Fruit fly (Drosophila melanogaster) whole organism, embryonic: Measurements from ENCODE around the gene CG3604.

Experiments
- Atf-2 ChIP-seq: fragments of 200-800 bp; sonication (Bioruptor generic); optimal IDR thresholded peaks from 2 replicates; lab custom pipeline; 2016; ENCODE audit warnings: missing biosample characterization, missing genetic modification characterization
- CG10321 ChIP-seq: fragments of 200-800 bp; sonication (Bioruptor generic); IDR thresholded peaks from 2 replicates; pipeline ENCODE4 v1.3.6; 2022; ENCODE audit warnings: missing biosample characterization, missing genetic modification characterization
- CG11695 ChIP-seq: fragments of 200-800 bp; sonication (Bioruptor generic); IDR thresholded peaks from 3 replicates; pipeline ENCODE4 v1.3.6; 2022; ENCODE audit warnings: missing biosample characterization, missing genetic modification characterization
- CG12071 ChIP-seq: fragments of 200-800 bp; sonication (Bioruptor generic); optimal IDR thresholded peaks from 3 replicates; lab custom pipeline; 2018; ENCODE audit warnings: missing biosample characterization, mild to moderate bottlenecking, missing genetic modification characterization
- CG14050 ChIP-seq: fragments of 200-800 bp; sonication (Bioruptor generic); IDR thresholded peaks from 3 replicates; pipeline ENCODE4 v1.3.6; 2022; ENCODE audit warnings: missing biosample characterization, missing genetic modification characterization
- CG14667 ChIP-seq: fragments of 200-800 bp; sonication (Bioruptor generic); IDR thresholded peaks from 2 replicates; pipeline ENCODE4 v1.3.6; 2022; ENCODE audit warnings: missing biosample characterization, missing genetic modification characterization
- CG1832 ChIP-seq: fragments of 200-800 bp; sonication (Bioruptor generic); optimal IDR thresholded peaks from 2 replicates; lab custom pipeline; 2017; ENCODE audit warnings: missing biosample characterization, mild to moderate bottlenecking, missing genetic modification characterization, inconsistent platforms
- CG18476 ChIP-seq: fragments of 200-800 bp; sonication (Bioruptor generic); optimal IDR thresholded peaks from 2 replicates; lab custom pipeline; 2016; ENCODE audit warnings: missing biosample characterization, mild to moderate bottlenecking, missing genetic modification characterization
- CG3995 ChIP-seq: fragments of 200-800 bp; sonication (Bioruptor generic); optimal IDR thresholded peaks from 3 replicates; lab custom pipeline; 2016; ENCODE audit warnings: missing biosample characterization, missing genetic modification characterization
- CG4707 ChIP-seq: fragments of 200-800 bp; sonication (Bioruptor generic); optimal IDR thresholded peaks from 2 replicates; lab custom pipeline; 2018; ENCODE audit warnings: missing biosample characterization, mild to moderate bottlenecking, missing genetic modification characterization, moderate library complexity
- CG7372 ChIP-seq: fragments of 200-800 bp; sonication (Bioruptor generic); IDR thresholded peaks from 2 replicates; pipeline ENCODE4 v1.3.6; 2022; ENCODE audit warnings: missing biosample characterization, missing genetic modification characterization
- CG7987 ChIP-seq: fragments of 200-800 bp; sonication (Bioruptor generic); optimal IDR thresholded peaks from 2 replicates; lab custom pipeline; 2018; ENCODE audit warnings: missing biosample characterization, mild to moderate bottlenecking, missing genetic modification characterization, moderate library complexity
- CG8281 ChIP-seq: fragments of 200-800 bp; sonication (Bioruptor generic); optimal IDR thresholded peaks from 2 replicates; lab custom pipeline; 2018; ENCODE audit warnings: missing biosample characterization, mild to moderate bottlenecking, missing genetic modification characterization, moderate library complexity
- CG8478 ChIP-seq: fragments of >200 bp; optimal IDR thresholded peaks from 2 replicates; lab custom pipeline; 2018
- CkIIα-i1 ChIP-seq: fragments of 200-800 bp; sonication (Bioruptor generic); IDR thresholded peaks from 2 replicates; pipeline ENCODE4 v1.3.6; 2022; ENCODE audit warnings: missing biosample characterization, missing genetic modification characterization
- Deaf1 ChIP-seq: fragments of 200-800 bp; optimal IDR thresholded peaks from 3 replicates; lab custom pipeline; 2019; ENCODE audit warnings: missing biosample characterization, mild to moderate bottlenecking, missing genetic modification characterization, moderate library complexity
- E2f1 ChIP-seq: fragments of 200-800 bp; sonication (Bioruptor generic); IDR thresholded peaks from 2 replicates; pipeline ENCODE4 v1.3.6; 2022; ENCODE audit warnings: missing biosample characterization, missing genetic modification characterization
- GATAe ChIP-seq: fragments of 200-800 bp; sonication (Bioruptor generic); conservative IDR thresholded peaks from 2 replicates; pipeline ENCODE4 v1.3.6; 2022; ENCODE audit warnings: missing biosample characterization, missing genetic modification characterization
- HmgD ChIP-seq: fragments of 200-800 bp; sonication (Bioruptor generic); optimal IDR thresholded peaks from 3 replicates; lab custom pipeline; 2016; ENCODE audit warnings: missing biosample characterization, missing genetic modification characterization
- Hr51 ChIP-seq, 2 experiments: fragments of 200-800 bp; sonication (Bioruptor generic); optimal IDR thresholded peaks; 2 replicates in 1 of 2; 3 replicates in 1 of 2; lab custom pipeline; 2016 to 2018; ENCODE audit warnings: missing biosample characterization in 2 of 2, missing genetic modification characterization in 2 of 2, mild to moderate bottlenecking in 1 of 2, moderate library complexity in 1 of 2
- Mrtf ChIP-seq: fragments of 200-800 bp; sonication (Bioruptor generic); IDR thresholded peaks from 3 replicates; pipeline ENCODE4 v1.3.6; 2022; ENCODE audit warnings: missing biosample characterization, missing genetic modification characterization
- Nf-YB ChIP-seq: fragments of 200-800 bp; sonication (Bioruptor generic); optimal IDR thresholded peaks from 3 replicates; lab custom pipeline; 2019; ENCODE audit warnings: missing biosample characterization, mild to moderate bottlenecking, missing genetic modification characterization, moderate library complexity
- Nf-YC ChIP-seq: fragments of 200-800 bp; optimal IDR thresholded peaks from 3 replicates; lab custom pipeline; 2019; ENCODE audit warnings: missing biosample characterization, mild to moderate bottlenecking, missing genetic modification characterization, moderate library complexity
- NfI ChIP-seq: fragments of 200-800 bp; sonication (Bioruptor generic); optimal IDR thresholded peaks from 3 replicates; lab custom pipeline; 2018; ENCODE audit warnings: missing biosample characterization, mild to moderate bottlenecking, missing genetic modification characterization, moderate library complexity
- Rfx ChIP-seq: fragments of 200-800 bp; sonication (Bioruptor generic); IDR thresholded peaks from 2 replicates; pipeline ENCODE4 v1.3.6; 2022; ENCODE audit warnings: missing biosample characterization, missing genetic modification characterization
- Stat92E ChIP-seq, 3 experiments: fragments of >200 bp in 2 of 3; fragments of 200-800 bp in 1 of 3; sonication (Bioruptor generic) in 1 of 3; optimal IDR thresholded peaks; 2 replicates each; lab custom pipeline; 2017 to 2019; ENCODE audit warnings: missing biosample characterization in 3 of 3, missing genetic modification characterization in 3 of 3, mild to moderate bottlenecking in 1 of 3, moderate library complexity in 1 of 3
- Trl ChIP-seq, 3 experiments: fragments of >200 bp in 2 of 3; fragments of 200-800 bp in 1 of 3; sonication (Bioruptor generic) in 1 of 3; optimal IDR thresholded peaks; 2 replicates in 1 of 3; 3 replicates in 2 of 3; lab custom pipeline; 2016 to 2017; ENCODE audit warnings: missing biosample characterization in 1 of 3, missing genetic modification characterization in 1 of 3
- crc ChIP-seq: fragments of 200-800 bp; sonication (Bioruptor generic); optimal IDR thresholded peaks from 2 replicates; lab custom pipeline; 2016; ENCODE audit warnings: missing biosample characterization, missing genetic modification characterization
- crol ChIP-seq: fragments of 200-800 bp; sonication (Bioruptor generic); IDR thresholded peaks from 2 replicates; pipeline ENCODE4 v1.3.6; 2022; ENCODE audit warnings: missing biosample characterization, missing genetic modification characterization
- dysf ChIP-seq: fragments of 200-800 bp; sonication (Bioruptor generic); IDR thresholded peaks from 3 replicates; pipeline ENCODE4 v1.3.6; 2022; ENCODE audit warnings: missing biosample characterization, missing genetic modification characterization
- ewg ChIP-seq: fragments of 200-800 bp; sonication (Bioruptor generic); optimal IDR thresholded peaks from 3 replicates; lab custom pipeline; 2017; ENCODE audit warnings: mild to moderate bottlenecking, missing biosample characterization, missing genetic modification reagents, missing genetic modification characterization
- exex ChIP-seq: fragments of 200-800 bp; sonication (Bioruptor generic); optimal IDR thresholded peaks from 4 replicates; lab custom pipeline; 2018; ENCODE audit warnings: missing biosample characterization, mild to moderate bottlenecking, missing genetic modification characterization, moderate library complexity
- gfzf ChIP-seq: fragments of 200-800 bp; sonication (Bioruptor generic); optimal IDR thresholded peaks from 2 replicates; lab custom pipeline; 2016; ENCODE audit warnings: missing biosample characterization, mild to moderate bottlenecking, missing genetic modification characterization, moderate library complexity
- her ChIP-seq: fragments of 200-800 bp; sonication (Bioruptor generic); optimal IDR thresholded peaks from 2 replicates; lab custom pipeline; 2016; ENCODE audit warnings: missing biosample characterization, missing genetic modification characterization
- mam ChIP-seq: fragments of 200-800 bp; sonication (Bioruptor generic); optimal IDR thresholded peaks from 3 replicates; lab custom pipeline; 2016; ENCODE audit warnings: missing biosample characterization, missing genetic modification characterization
- nerfin-2 ChIP-seq: fragments of 200-800 bp; sonication (Bioruptor generic); IDR thresholded peaks from 2 replicates; pipeline ENCODE4 v1.3.6; 2022; ENCODE audit warnings: missing biosample characterization, missing genetic modification characterization; ENCODE audit not compliant: partially characterized antibody
- org-1 ChIP-seq: fragments of 200-800 bp; sonication (Bioruptor generic); optimal IDR thresholded peaks from 2 replicates; lab custom pipeline; 2017; ENCODE audit warnings: missing biosample characterization, missing genetic modification characterization
- p53 ChIP-seq: fragments of 200-800 bp; sonication (Bioruptor generic); optimal IDR thresholded peaks from 2 replicates; lab custom pipeline; 2016; ENCODE audit warnings: missing biosample characterization, missing genetic modification characterization
- pros ChIP-seq: fragments of 200-800 bp; sonication (Bioruptor generic); optimal IDR thresholded peaks from 3 replicates; lab custom pipeline; 2019; ENCODE audit warnings: missing biosample characterization, mild to moderate bottlenecking, missing genetic modification characterization, moderate library complexity
- sc ChIP-seq, 3 experiments: fragments of >200 bp in 2 of 3; fragments of 200-800 bp in 1 of 3; sonication (Bioruptor generic) in 1 of 3; optimal IDR thresholded peaks; 2 replicates in 2 of 3; 3 replicates in 1 of 3; lab custom pipeline; 2017; ENCODE audit warnings: mild to moderate bottlenecking in 1 of 3, missing biosample characterization in 1 of 3, missing genetic modification characterization in 1 of 3, missing genetic modification reagents in 1 of 3
- scrt ChIP-seq: fragments of 200-800 bp; sonication (Bioruptor generic); optimal IDR thresholded peaks from 2 replicates; lab custom pipeline; 2018; ENCODE audit warnings: missing biosample characterization, mild to moderate bottlenecking, missing genetic modification characterization, moderate library complexity
- seq ChIP-seq: fragments of 200-800 bp; sonication (Bioruptor generic); IDR thresholded peaks from 2 replicates; pipeline ENCODE4 v1.3.6; 2022; ENCODE audit warnings: missing biosample characterization, missing genetic modification characterization
- tap ChIP-seq: fragments of 200-800 bp; optimal IDR thresholded peaks from 3 replicates; lab custom pipeline; 2019; ENCODE audit warnings: missing biosample characterization, mild to moderate bottlenecking, missing genetic modification characterization, moderate library complexity
- trem ChIP-seq: fragments of 200-800 bp; optimal IDR thresholded peaks from 3 replicates; lab custom pipeline; 2019; ENCODE audit warnings: missing biosample characterization, mild to moderate bottlenecking, missing genetic modification characterization, moderate library complexity
- vvl ChIP-seq: fragments of 200-800 bp; sonication (Bioruptor generic); IDR thresholded peaks from 2 replicates; pipeline ENCODE4 v1.3.6; 2022; ENCODE audit warnings: missing biosample characterization, missing genetic modification characterization
- wdn ChIP-seq: fragments of 200-800 bp; sonication (Bioruptor generic); IDR thresholded peaks from 2 replicates; pipeline ENCODE4 v1.3.6; 2022; ENCODE audit warnings: missing biosample characterization, missing genetic modification characterization
- yki ChIP-seq: fragments of >200 bp; optimal IDR thresholded peaks from 3 replicates; lab custom pipeline; 2018
- zen2 ChIP-seq: fragments of 200-800 bp; sonication (Bioruptor generic); IDR thresholded peaks from 3 replicates; pipeline ENCODE4 v1.3.6; 2022; ENCODE audit warnings: missing biosample characterization, missing genetic modification characterization; ENCODE audit not compliant: partially characterized antibody

CG3604 gene

dm6 chr2L:3682489-3682888 lies 15.2 kb downstream of the CG3604 start:
- TF ChIP-seq vvl (GFP tag; lab: Robert Waterston, UW) (peak; percentile 29; the same call in 1 of the 2 replicates), HmgD (GFP tag; lab: Kevin White, UChicago) (no peak), CG10321 (GFP tag; lab: Robert Waterston, UW) (peak; percentile 81), her (GFP tag; lab: Kevin White, UChicago) (no peak), Nf-YC (tag; lab: Kevin White, UChicago) (peak; percentile 93), Deaf1 (peak; percentile 34), seq (GFP tag; lab: Robert Waterston, UW) (peak; percentile 74; the same call in 1 of the 2 replicates), Nf-YB (GFP tag; lab: Kevin White, UChicago) (peak; percentile 87), nerfin-2 (GFP tag; lab: Robert Waterston, UW) (no peak), ewg (GFP tag; lab: Kevin White, UChicago) (peak; percentile 31), zen2 (GFP tag; lab: Robert Waterston, UW) (no peak), dysf (GFP tag; lab: Robert Waterston, UW) (no peak), Hr51 (GFP tag; optimal IDR thresholded peaks at IDR 0.05; lab: Kevin White, UChicago) (no peak), Trl (optimal IDR thresholded peaks at IDR 0.05; lab: Kevin White, UChicago) (peak in 1 of 2 experiments; percentile 5), Trl (GFP tag; optimal IDR thresholded peaks at IDR 0.05; lab: Kevin White, UChicago) (no peak), wdn (no peak), CG1832 (GFP tag; lab: Kevin White, UChicago) (peak; percentile 45), crc (GFP tag; lab: Kevin White, UChicago) (no peak)

- peak; percentile 57 for TF ChIP-seq pros (GFP tag; lab: Kevin White, UChicago)
- no peak for TF ChIP-seq gfzf (GFP tag; lab: Kevin White, UChicago)
- TF ChIP-seq crol (GFP tag; lab: Robert Waterston, UW) = peak; percentile 31; the same call in 1 of the 2 replicates
- peak; percentile 50 for TF ChIP-seq tap
- no peak for TF ChIP-seq CG7372 (GFP tag; lab: Robert Waterston, UW)
- no peak for TF ChIP-seq CG11695 (GFP tag; lab: Robert Waterston, UW)
- 0 out of 3 replicates have a peak, but pooled peaks have one; percentile 11 for TF ChIP-seq Mrtf (GFP tag; lab: Robert Waterston, UW)
Observed at dm6 chr2L:3681338-3681737, 16.3 kb downstream of the CG3604 start.

- TF ChIP-seq CG14050 (no peak), mam (GFP tag; lab: Kevin White, UChicago) (no peak), exex (tag; lab: Kevin White, UChicago) (no peak), CG8478 (lab: Kevin White, UChicago) (no peak), org-1 (no peak), CG8281 (tag; lab: Kevin White, UChicago) (no peak), trem (no peak), CG7987 (GFP tag; lab: Kevin White, UChicago) (no peak), Atf-2 (GFP tag; lab: Kevin White, UChicago) (no peak), crol (GFP tag; lab: Robert Waterston, UW) (no peak), CG4707 (GFP tag; lab: Kevin White, UChicago) (no peak), CG12071 (no peak), CkIIα-i1 (no peak), Stat92E (GFP tag; optimal IDR thresholded peaks at IDR 0.05; lab: Kevin White, UChicago) (no peak), GATAe (GFP tag; lab: Robert Waterston, UW) (no peak), NfI (GFP tag; lab: Kevin White, UChicago) (no peak), p53 (GFP tag; lab: Kevin White, UChicago) (no peak), CG3995 (no peak), CG18476 (GFP tag; lab: Kevin White, UChicago) (no peak), scrt (GFP tag; lab: Kevin White, UChicago) (no peak), sc (optimal IDR thresholded peaks at IDR 0.05; lab: Kevin White, UChicago) (no peak), sc (GFP tag; optimal IDR thresholded peaks at IDR 0.05; lab: Kevin White, UChicago) (no peak), E2f1 (GFP tag; lab: Robert Waterston, UW) (peak; percentile 46; the same call in 1 of the 2 replicates), CG14667 (GFP tag; lab: Robert Waterston, UW) (peak; percentile 21; the same call in 1 of the 2 replicates), Rfx (GFP tag; lab: Robert Waterston, UW) (no peak), yki (no peak)
Observed at dm6 chr2L:3675770-3676169, 21.9 kb downstream of the CG3604 start.
